Worm (Caenorhabditis elegans) whole organism, late embryonic: ENCODE results near the gene C09E8.1.
"Not testable (repeated sequence)": the region's sequence is repeated elsewhere in the genome, so short reads cannot be mapped to it uniquely, and the experiment has no call there.

Experiments used
- C08G9.2 ChIP-seq: sonication (generic microtip); optimal IDR thresholded peaks from 2 replicates; lab custom pipeline; 2016; ENCODE audit warnings: mild to moderate bottlenecking, missing genetic modification characterization, moderate library complexity, missing compliant biosample characterization
- C38D4.7 ChIP-seq: fragments of 200-800 bp; sonication (Bioruptor generic); optimal IDR thresholded peaks from 2 replicates; lab custom pipeline; 2018; ENCODE audit warnings: mild to moderate bottlenecking, missing genetic modification characterization, moderate library complexity, missing compliant biosample characterization
- K09A11.1 ChIP-seq: sonication (generic microtip); optimal IDR thresholded peaks from 2 replicates; lab custom pipeline; 2017; ENCODE audit warnings: antibody characterized with exemption, mild to moderate bottlenecking, missing genetic modification characterization, missing compliant biosample characterization; ENCODE audit not compliant: insufficient read depth
- ahr-1 ChIP-seq: sonication (generic microtip); optimal IDR thresholded peaks from 2 replicates; lab custom pipeline; 2016; ENCODE audit warnings: missing genetic modification characterization, missing compliant biosample characterization
- ama-1 ChIP-seq: fragments of 150-350 bp; optimal IDR thresholded peaks from 2 replicates; lab custom pipeline; 2014
- ceh-14 ChIP-seq: sonication (generic microtip); optimal IDR thresholded peaks from 2 replicates; lab custom pipeline; 2016; ENCODE audit warnings: missing genotype, missing genetic modification characterization, missing compliant biosample characterization
- ceh-18 ChIP-seq: sonication (generic microtip); optimal IDR thresholded peaks from 2 replicates; lab custom pipeline; 2016; ENCODE audit warnings: missing genetic modification characterization, missing compliant biosample characterization
- ceh-19 ChIP-seq: fragments of 200-800 bp; sonication (Bioruptor generic); optimal IDR thresholded peaks from 2 replicates; lab custom pipeline; 2018; ENCODE audit warnings: mild to moderate bottlenecking, missing genetic modification characterization, missing compliant biosample characterization
- ceh-22 ChIP-seq: sonication (generic microtip); optimal IDR thresholded peaks from 2 replicates; lab custom pipeline; 2017; ENCODE audit warnings: missing biosample characterization, missing genetic modification characterization
- ceh-30 ChIP-seq: fragments of 150-350 bp; optimal IDR thresholded peaks from 2 replicates; lab custom pipeline; 2014; ENCODE audit warnings: missing biosample characterization, missing genetic modification characterization
- ceh-31 ChIP-seq: sonication (generic microtip); optimal IDR thresholded peaks from 2 replicates; lab custom pipeline; 2016; ENCODE audit warnings: missing genetic modification characterization, missing compliant biosample characterization
- ceh-48 ChIP-seq: sonication (generic microtip); optimal IDR thresholded peaks from 2 replicates; lab custom pipeline; 2016; ENCODE audit warnings: missing genetic modification characterization, inconsistent platforms, missing compliant biosample characterization
- che-1 ChIP-seq: sonication (generic microtip); optimal IDR thresholded peaks from 2 replicates; lab custom pipeline; 2016; ENCODE audit warnings: mild to moderate bottlenecking, missing genetic modification characterization, missing compliant biosample characterization
- dmd-4 ChIP-seq: sonication (generic microtip); optimal IDR thresholded peaks from 2 replicates; lab custom pipeline; 2016; ENCODE audit warnings: borderline replicate concordance, missing genetic modification characterization, missing compliant biosample characterization
- dve-1 ChIP-seq: sonication (generic microtip); optimal IDR thresholded peaks from 2 replicates; lab custom pipeline; 2017; ENCODE audit warnings: antibody characterized with exemption, mild to moderate bottlenecking, missing genetic modification characterization, missing compliant biosample characterization
- elt-2 ChIP-seq: sonication (generic microtip); optimal IDR thresholded peaks from 2 replicates; lab custom pipeline; 2016; ENCODE audit warnings: missing genetic modification reagents, missing genetic modification characterization, missing compliant biosample characterization
- eyg-1 ChIP-seq: sonication (generic microtip); optimal IDR thresholded peaks from 2 replicates; lab custom pipeline; 2016; ENCODE audit warnings: missing genotype, missing genetic modification characterization, missing compliant biosample characterization
- fax-1 ChIP-seq: sonication (generic microtip); optimal IDR thresholded peaks from 2 replicates; lab custom pipeline; 2016; ENCODE audit warnings: missing genotype, missing genetic modification characterization, missing compliant biosample characterization
- gmeb-2 ChIP-seq: sonication (generic microtip); optimal IDR thresholded peaks from 2 replicates; lab custom pipeline; 2016; ENCODE audit warnings: missing genetic modification characterization, inconsistent platforms, missing compliant biosample characterization
- hlh-13 ChIP-seq: fragments of 200-800 bp; sonication (Bioruptor generic); optimal IDR thresholded peaks from 2 replicates; lab custom pipeline; 2018; ENCODE audit warnings: mild to moderate bottlenecking, missing genetic modification characterization, missing compliant biosample characterization
- hlh-30 ChIP-seq: sonication (generic microtip); optimal IDR thresholded peaks from 2 replicates; lab custom pipeline; 2017; ENCODE audit warnings: antibody characterized with exemption, missing genetic modification characterization, missing compliant biosample characterization; ENCODE audit not compliant: insufficient read depth
- hlh-8 ChIP-seq: sonication (generic microtip); optimal IDR thresholded peaks from 2 replicates; lab custom pipeline; 2016; ENCODE audit warnings: missing genotype, missing genetic modification characterization, missing compliant biosample characterization
- lin-11 ChIP-seq: fragments of 200-800 bp; sonication (Bioruptor generic); optimal IDR thresholded peaks from 2 replicates; lab custom pipeline; 2018; ENCODE audit warnings: mild to moderate bottlenecking, missing genetic modification characterization, missing compliant biosample characterization
- nfya-1 ChIP-seq: sonication (generic microtip); optimal IDR thresholded peaks from 2 replicates; lab custom pipeline; 2017; ENCODE audit warnings: missing genetic modification characterization, mild to moderate bottlenecking, missing compliant biosample characterization, antibody characterized with exemption, moderate library complexity
- nhr-11 ChIP-seq: fragments of 150-350 bp; optimal IDR thresholded peaks from 2 replicates; lab custom pipeline; 2014; ENCODE audit warnings: missing biosample characterization, missing genetic modification characterization
- nhr-232 ChIP-seq: sonication (generic microtip); optimal IDR thresholded peaks from 2 replicates; lab custom pipeline; 2016; ENCODE audit warnings: missing genetic modification characterization, missing compliant biosample characterization
- npax-4 ChIP-seq: sonication (generic microtip); optimal IDR thresholded peaks from 2 replicates; lab custom pipeline; 2016; ENCODE audit warnings: missing genetic modification characterization, missing compliant biosample characterization
- pat-9 ChIP-seq: fragments of 200-800 bp; sonication (Bioruptor generic); optimal IDR thresholded peaks from 2 replicates; lab custom pipeline; 2018; ENCODE audit warnings: mild to moderate bottlenecking, missing genetic modification characterization, moderate library complexity, missing compliant biosample characterization
- pha-2 ChIP-seq: sonication (generic microtip); optimal IDR thresholded peaks from 2 replicates; lab custom pipeline; 2017; ENCODE audit warnings: mild to moderate bottlenecking, missing genetic modification characterization, missing compliant biosample characterization
- pqm-1 ChIP-seq: sonication (generic microtip); optimal IDR thresholded peaks from 2 replicates; lab custom pipeline; 2016; ENCODE audit warnings: missing genetic modification characterization, missing compliant biosample characterization
- rnt-1 ChIP-seq: sonication (generic microtip); optimal IDR thresholded peaks from 2 replicates; lab custom pipeline; 2016; ENCODE audit warnings: missing genetic modification characterization, missing compliant biosample characterization
- syd-9 ChIP-seq: sonication (generic microtip); optimal IDR thresholded peaks from 2 replicates; lab custom pipeline; 2016; ENCODE audit warnings: mild to moderate bottlenecking, missing genetic modification characterization, moderate library complexity, missing compliant biosample characterization
- tbx-2 ChIP-seq: sonication (generic microtip); optimal IDR thresholded peaks from 2 replicates; lab custom pipeline; 2016; ENCODE audit warnings: missing genetic modification characterization, missing compliant biosample characterization
- tbx-7 ChIP-seq: sonication (generic microtip); optimal IDR thresholded peaks from 2 replicates; lab custom pipeline; 2016; ENCODE audit warnings: missing genotype, missing genetic modification characterization, missing compliant biosample characterization
- ttx-3 ChIP-seq: sonication (generic microtip); optimal IDR thresholded peaks from 2 replicates; lab custom pipeline; 2016; ENCODE audit warnings: missing genetic modification reagents, missing genetic modification characterization, missing compliant biosample characterization
- unc-55 ChIP-seq: sonication (generic microtip); optimal IDR thresholded peaks from 2 replicates; lab custom pipeline; 2017; ENCODE audit warnings: missing biosample characterization, missing genetic modification reagents, missing genetic modification characterization
- unc-86 ChIP-seq: sonication (generic microtip); optimal IDR thresholded peaks from 2 replicates; lab custom pipeline; 2016; ENCODE audit warnings: missing genetic modification characterization, missing compliant biosample characterization
- zip-5 ChIP-seq: sonication (generic microtip); optimal IDR thresholded peaks from 2 replicates; lab custom pipeline; 2016; ENCODE audit warnings: missing genetic modification characterization, missing compliant biosample characterization

Gene C09E8.1

ce11 chrII:587533-587932, 31.2 kb downstream of the C09E8.1 start, which contains the start of gene fbxb-34:
Gene fbxb-34, plus strand, starts transcription at chrII:587833.
- TF ChIP-seq rnt-1 (tag; lab: Kevin White, UChicago): no peak
- TF ChIP-seq fax-1: no peak
- TF ChIP-seq pat-9: no peak
- TF ChIP-seq npax-4: no peak
- TF ChIP-seq ceh-19 (GFP tag; lab: Kevin White, UChicago): no peak
- no peak for TF ChIP-seq pha-2 (tag; lab: Kevin White, UChicago)
- TF ChIP-seq ceh-18 (tag; lab: Kevin White, UChicago): no peak
- no peak for TF ChIP-seq nhr-11
- no peak for TF ChIP-seq C38D4.7 (GFP tag; lab: Kevin White, UChicago)
- no peak for TF ChIP-seq gmeb-2 (tag; lab: Kevin White, UChicago)
- TF ChIP-seq ahr-1: no peak
- no peak for TF ChIP-seq ceh-30
- TF ChIP-seq ttx-3: no peak
- TF ChIP-seq pqm-1: no peak
- TF ChIP-seq C08G9.2: no peak
- TF ChIP-seq unc-86 (tag; lab: Kevin White, UChicago): no peak

- no peak for TF ChIP-seq tbx-2 (tag; lab: Kevin White, UChicago)
- no peak for TF ChIP-seq dmd-4 (tag; lab: Kevin White, UChicago)
- TF ChIP-seq C08G9.2: no peak
- no peak for TF ChIP-seq zip-5 (tag; lab: Kevin White, UChicago)
- TF ChIP-seq K09A11.1: no peak
- TF ChIP-seq hlh-13: no peak
- TF ChIP-seq C38D4.7 (GFP tag; lab: Kevin White, UChicago): no peak
- TF ChIP-seq elt-2 (tag; lab: Kevin White, UChicago): no peak
- TF ChIP-seq che-1 (tag; lab: Kevin White, UChicago): no peak
- TF ChIP-seq fax-1: no peak
- no peak for TF ChIP-seq ceh-14 (tag; lab: Kevin White, UChicago)
- TF ChIP-seq ama-1: no peak
- no peak for TF ChIP-seq lin-11 (tag; lab: Kevin White, UChicago)
- no peak for TF ChIP-seq ceh-30
- TF ChIP-seq nhr-232 (tag; lab: Kevin White, UChicago): no peak
These were observed 34.8 kb downstream of the C09E8.1 start, which contains the start of gene W08F4.10 for ce11 chrII:591110-591509. Gene W08F4.10, minus strand, starts transcription at chrII:591210.

ce11 chrII:593221-593620, 36.9 kb downstream of the C09E8.1 start, which contains the start of gene W08F4.1:
Gene W08F4.1, plus strand, starts transcription at chrII:593521.
- not testable (repeated sequence) for TF ChIP-seq ceh-48; ceh-19 (GFP tag; lab: Kevin White, UChicago); syd-9 (tag; lab: Kevin White, UChicago)

- TF ChIP-seq tbx-7 (tag; lab: Kevin White, UChicago) (no peak), unc-86 (tag; lab: Kevin White, UChicago) (no peak), gmeb-2 (tag; lab: Kevin White, UChicago) (no peak), hlh-13 (no peak), ceh-22 (no peak), hlh-8 (no peak), pha-2 (tag; lab: Kevin White, UChicago) (no peak), hlh-30 (tag; lab: Kevin White, UChicago) (no peak), dve-1 (no peak)
These were observed 40.4 kb downstream of the C09E8.1 start for ce11 chrII:596702-597101.

ce11 chrII:601305-601704, 45.0 kb downstream of the C09E8.1 start:
- TF ChIP-seq eyg-1: no peak
- TF ChIP-seq nfya-1 (tag; lab: Kevin White, UChicago): peak; percentile 19
- TF ChIP-seq unc-55 (GFP tag; lab: Kevin White, UChicago): peak; percentile 35
- peak; percentile 31 for TF ChIP-seq ceh-31 (tag; lab: Kevin White, UChicago)
- TF ChIP-seq gmeb-2 (tag; lab: Kevin White, UChicago): no peak
- peak; percentile 93 for TF ChIP-seq hlh-30 (tag; lab: Kevin White, UChicago)
